Fruit fly (Drosophila melanogaster) whole organism, embryonic: ENCODE results near the gene CG13898.
A peak's percentile ranks its signal among the peaks of the same experiment; 100 is the strongest.

Experiments
- Adf1 ChIP-seq: fragments of 200-800 bp; sonication (Bioruptor generic); IDR thresholded peaks from 2 replicates; pipeline ENCODE4 v1.3.6; 2022; ENCODE audit warnings: missing biosample characterization, missing genetic modification characterization
- Atf-2 ChIP-seq: fragments of 200-800 bp; sonication (Bioruptor generic); optimal IDR thresholded peaks from 2 replicates; lab custom pipeline; 2016; ENCODE audit warnings: missing biosample characterization, missing genetic modification characterization
- BEAF-32 ChIP-seq: fragments of 200-800 bp; sonication (Bioruptor generic); optimal IDR thresholded peaks from 3 replicates; lab custom pipeline; 2017; ENCODE audit warnings: missing biosample characterization, missing genetic modification characterization, mild to moderate bottlenecking, moderate library complexity, missing genetic modification reagents
- CG11247 ChIP-seq: fragments of 200-800 bp; sonication (Bioruptor generic); IDR thresholded peaks from 2 replicates; pipeline ENCODE4 v1.3.6; 2022; ENCODE audit warnings: missing biosample characterization, missing genetic modification characterization
- CG12219 ChIP-seq: fragments of 200-800 bp; sonication (Bioruptor generic); optimal IDR thresholded peaks from 3 replicates; lab custom pipeline; 2018; ENCODE audit warnings: missing biosample characterization, mild to moderate bottlenecking, missing genetic modification characterization
- CG14014 ChIP-seq: fragments of 200-800 bp; sonication (Bioruptor generic); IDR thresholded peaks from 2 replicates; pipeline ENCODE4 v1.3.6; 2022; ENCODE audit warnings: missing biosample characterization, missing genetic modification characterization
- CG15073 ChIP-seq: fragments of 200-800 bp; sonication (Bioruptor generic); optimal IDR thresholded peaks from 2 replicates; lab custom pipeline; 2016; ENCODE audit warnings: missing biosample characterization, missing genetic modification characterization
- CG16815 ChIP-seq: fragments of 200-800 bp; sonication (Bioruptor generic); optimal IDR thresholded peaks from 3 replicates; lab custom pipeline; 2017; ENCODE audit warnings: missing biosample characterization, mild to moderate bottlenecking, missing genetic modification characterization
- CG2120 ChIP-seq: fragments of 200-800 bp; sonication (Bioruptor generic); optimal IDR thresholded peaks from 3 replicates; lab custom pipeline; 2016; ENCODE audit warnings: missing biosample characterization, missing genetic modification characterization
- CG31388 ChIP-seq: fragments of 200-800 bp; sonication (Bioruptor generic); optimal IDR thresholded peaks from 2 replicates; lab custom pipeline; 2016; ENCODE audit warnings: missing biosample characterization, missing genetic modification characterization
- CG3847 ChIP-seq: fragments of 200-800 bp; sonication (Bioruptor generic); IDR thresholded peaks from 2 replicates; pipeline ENCODE4 v1.3.6; 2022; ENCODE audit warnings: missing biosample characterization, missing genetic modification characterization
- CG6765 ChIP-seq: fragments of 200-800 bp; sonication (Bioruptor generic); optimal IDR thresholded peaks from 3 replicates; lab custom pipeline; 2017; ENCODE audit warnings: missing biosample characterization, mild to moderate bottlenecking, missing genetic modification characterization
- CG9817 ChIP-seq: fragments of 200-800 bp; sonication (Bioruptor generic); optimal IDR thresholded peaks from 2 replicates; lab custom pipeline; 2018; ENCODE audit warnings: missing biosample characterization, mild to moderate bottlenecking, missing genetic modification characterization, moderate library complexity
- CG9932 ChIP-seq: fragments of 200-800 bp; sonication (Bioruptor generic); IDR thresholded peaks from 2 replicates; pipeline ENCODE4 v1.3.6; 2022; ENCODE audit warnings: missing biosample characterization, missing genetic modification characterization
- Eip74EF ChIP-seq, 2 experiments: fragments of 200-800 bp in 1 of 2; fragments of >200 bp in 1 of 2; sonication (Bioruptor generic) in 1 of 2; optimal IDR thresholded peaks; 2 replicates each; lab custom pipeline; 2017 to 2019; ENCODE audit warnings: missing biosample characterization in 2 of 2, missing genetic modification characterization in 2 of 2, mild to moderate bottlenecking in 1 of 2, moderate library complexity in 1 of 2
- Lhr ChIP-seq: fragments of 200-800 bp; sonication (Bioruptor generic); optimal IDR thresholded peaks from 3 replicates; lab custom pipeline; 2017; ENCODE audit warnings: mild to moderate bottlenecking, missing biosample characterization, missing genetic modification reagents, missing genetic modification characterization
- Med ChIP-seq: fragments of 200-800 bp; sonication (Bioruptor generic); peaks from one replicate; lab custom pipeline; 2016; ENCODE audit warnings: missing biosample characterization, missing genetic modification characterization, mild to moderate bottlenecking, inconsistent platforms, moderate library complexity
- NC2α ChIP-seq: fragments of 200-800 bp; sonication (Bioruptor generic); optimal IDR thresholded peaks from 2 replicates; lab custom pipeline; 2016; ENCODE audit warnings: missing biosample characterization, missing genetic modification characterization
- Nf-YC ChIP-seq: fragments of 200-800 bp; optimal IDR thresholded peaks from 3 replicates; lab custom pipeline; 2019; ENCODE audit warnings: missing biosample characterization, mild to moderate bottlenecking, missing genetic modification characterization, moderate library complexity
- Optix ChIP-seq: fragments of 200-800 bp; sonication (Bioruptor generic); IDR thresholded peaks from 3 replicates; pipeline ENCODE4 v1.3.6; 2022; ENCODE audit warnings: missing biosample characterization, missing genetic modification characterization
- PHDP ChIP-seq: fragments of 200-800 bp; sonication (Bioruptor generic); optimal IDR thresholded peaks from 3 replicates; lab custom pipeline; 2018; ENCODE audit warnings: missing biosample characterization, mild to moderate bottlenecking, missing genetic modification characterization, moderate library complexity
- Rfx ChIP-seq: fragments of 200-800 bp; sonication (Bioruptor generic); IDR thresholded peaks from 2 replicates; pipeline ENCODE4 v1.3.6; 2022; ENCODE audit warnings: missing biosample characterization, missing genetic modification characterization
- Rx ChIP-seq: fragments of 200-800 bp; sonication (Bioruptor generic); IDR thresholded peaks from 2 replicates; pipeline ENCODE4 v1.3.6; 2022; ENCODE audit warnings: missing biosample characterization, missing genetic modification characterization
- Six4 ChIP-seq: fragments of 200-800 bp; sonication (Bioruptor generic); optimal IDR thresholded peaks from 2 replicates; lab custom pipeline; 2016; ENCODE audit warnings: missing biosample characterization, missing genetic modification characterization
- Vsx1 ChIP-seq: fragments of 200-800 bp; sonication (Bioruptor generic); optimal IDR thresholded peaks from 2 replicates; lab custom pipeline; 2017; ENCODE audit warnings: missing biosample characterization, mild to moderate bottlenecking, missing genetic modification characterization, missing genetic modification reagents
- dati ChIP-seq: fragments of 200-800 bp; sonication (Bioruptor generic); IDR thresholded peaks from 2 replicates; pipeline ENCODE4 v1.3.6; 2022; ENCODE audit warnings: missing biosample characterization, missing genetic modification characterization
- dimm ChIP-seq: fragments of 200-800 bp; sonication (Bioruptor generic); IDR thresholded peaks from 2 replicates; pipeline ENCODE4 v1.3.6; 2022; ENCODE audit warnings: missing biosample characterization, missing genetic modification characterization
- eve ChIP-seq, 2 experiments: fragments of >200 bp; optimal IDR thresholded peaks; 2 replicates each; lab custom pipeline; 2017; ENCODE audit warnings: missing biosample characterization in 2 of 2, missing genetic modification characterization in 2 of 2
- grau ChIP-seq: fragments of 200-800 bp; optimal IDR thresholded peaks from 3 replicates; lab custom pipeline; 2019; ENCODE audit warnings: missing biosample characterization, mild to moderate bottlenecking, missing genetic modification characterization, moderate library complexity
- grn ChIP-seq: fragments of 200-800 bp; sonication (Bioruptor generic); optimal IDR thresholded peaks from 3 replicates; lab custom pipeline; 2017; ENCODE audit warnings: missing biosample characterization, missing genetic modification characterization
- gro ChIP-seq: fragments of 200-800 bp; sonication (Bioruptor generic); optimal IDR thresholded peaks from 2 replicates; lab custom pipeline; 2016; ENCODE audit warnings: missing biosample characterization, missing genetic modification characterization
- her ChIP-seq: fragments of 200-800 bp; sonication (Bioruptor generic); optimal IDR thresholded peaks from 2 replicates; lab custom pipeline; 2016; ENCODE audit warnings: missing biosample characterization, missing genetic modification characterization
- klu ChIP-seq: fragments of 200-800 bp; sonication (Bioruptor generic); IDR thresholded peaks from 2 replicates; pipeline ENCODE4 v1.3.6; 2022; ENCODE audit warnings: missing biosample characterization, missing genetic modification characterization
- lmd ChIP-seq: fragments of 200-800 bp; sonication (Bioruptor generic); IDR thresholded peaks from 2 replicates; pipeline ENCODE4 v1.3.6; 2022; ENCODE audit warnings: missing biosample characterization, missing genetic modification characterization
- mam ChIP-seq: fragments of 200-800 bp; sonication (Bioruptor generic); optimal IDR thresholded peaks from 3 replicates; lab custom pipeline; 2016; ENCODE audit warnings: missing biosample characterization, missing genetic modification characterization
- mirr ChIP-seq: fragments of 200-800 bp; sonication (Bioruptor generic); optimal IDR thresholded peaks from 3 replicates; lab custom pipeline; 2018; ENCODE audit warnings: missing biosample characterization, mild to moderate bottlenecking, missing genetic modification characterization
- nau ChIP-seq: fragments of 200-800 bp; sonication (Bioruptor generic); optimal IDR thresholded peaks from 3 replicates; lab custom pipeline; 2017; ENCODE audit warnings: missing biosample characterization, mild to moderate bottlenecking, missing genetic modification characterization, missing genetic modification reagents
- nerfin-1 ChIP-seq: fragments of 200-800 bp; sonication (Bioruptor generic); optimal IDR thresholded peaks from 3 replicates; lab custom pipeline; 2019; ENCODE audit warnings: missing biosample characterization, mild to moderate bottlenecking, missing genetic modification characterization, moderate library complexity
- ranshi ChIP-seq: fragments of 200-800 bp; sonication (Bioruptor generic); IDR thresholded peaks from 2 replicates; pipeline ENCODE4 v1.3.6; 2022; ENCODE audit warnings: missing biosample characterization, missing genetic modification characterization
- row ChIP-seq: fragments of 200-800 bp; sonication (Bioruptor generic); IDR thresholded peaks from 3 replicates; pipeline ENCODE4 v1.3.6; 2022; ENCODE audit warnings: missing biosample characterization, missing genetic modification characterization
- run ChIP-seq: fragments of 200-800 bp; sonication (Bioruptor generic); optimal IDR thresholded peaks from 3 replicates; lab custom pipeline; 2018; ENCODE audit warnings: missing biosample characterization, mild to moderate bottlenecking, missing genetic modification characterization
- sens ChIP-seq: fragments of 200-800 bp; sonication (Bioruptor generic); peaks from one replicate; lab custom pipeline; 2016; ENCODE audit warnings: missing biosample characterization, missing genetic modification characterization
- slbo ChIP-seq: fragments of 200-800 bp; sonication (Bioruptor generic); IDR thresholded peaks from 2 replicates; pipeline ENCODE4 v1.3.6; 2022; ENCODE audit warnings: missing biosample characterization, missing genetic modification characterization
- sqz ChIP-seq: fragments of 200-800 bp; sonication (Bioruptor generic); optimal IDR thresholded peaks from 3 replicates; lab custom pipeline; 2018; ENCODE audit warnings: missing biosample characterization, mild to moderate bottlenecking, missing genetic modification characterization
- sug ChIP-seq: fragments of 200-800 bp; optimal IDR thresholded peaks from 2 replicates; lab custom pipeline; 2019; ENCODE audit warnings: missing biosample characterization, mild to moderate bottlenecking, missing genetic modification characterization, moderate library complexity
- tll ChIP-seq, 2 experiments: fragments of 200-800 bp in 1 of 2; fragments of >200 bp in 1 of 2; sonication (Bioruptor generic) in 1 of 2; optimal IDR thresholded peaks; 2 replicates each; lab custom pipeline; 2017 to 2019; ENCODE audit warnings: missing biosample characterization in 2 of 2, missing genetic modification characterization in 2 of 2, mild to moderate bottlenecking in 1 of 2, moderate library complexity in 1 of 2
- ttk ChIP-seq: fragments of 200-800 bp; sonication (Bioruptor generic); IDR thresholded peaks from 2 replicates; pipeline ENCODE4 v2.1.2; 2022; ENCODE audit warnings: missing biosample characterization, missing genetic modification characterization
- unpg ChIP-seq: fragments of 200-800 bp; sonication (Bioruptor generic); optimal IDR thresholded peaks from 3 replicates; lab custom pipeline; 2018; ENCODE audit warnings: missing biosample characterization, mild to moderate bottlenecking, missing genetic modification characterization, moderate library complexity
- vnd ChIP-seq: fragments of 200-800 bp; sonication (Bioruptor generic); IDR thresholded peaks from 3 replicates; pipeline ENCODE4 v1.3.6; 2022; ENCODE audit warnings: missing biosample characterization, missing genetic modification characterization; ENCODE audit not compliant: partially characterized antibody
- z ChIP-seq: fragments of 200-800 bp; sonication (Bioruptor generic); IDR thresholded peaks from 3 replicates; pipeline ENCODE4 v1.3.6; 2022; ENCODE audit warnings: missing biosample characterization, missing genetic modification characterization

CG13898 gene

dm6 chr3L:781702-782314 is 22.0 kb downstream of the CG13898 start:
- no peak for TF ChIP-seq BEAF-32
- 0 out of 2 replicates have a peak, but pooled peaks have one; percentile 23 for TF ChIP-seq Rx (GFP tag; lab: Robert Waterston, UW)
- peak; percentile 44 for TF ChIP-seq slbo
- no peak for TF ChIP-seq NC2α (GFP tag; lab: Kevin White, UChicago)
- peak in 1 of 2 experiments; percentile 3 for TF ChIP-seq Eip74EF (GFP tag; optimal IDR thresholded peaks at IDR 0.05; lab: Kevin White, UChicago)
- TF ChIP-seq unpg, result peak; percentile 20
- peak; percentile 25 for TF ChIP-seq sqz (GFP tag; lab: Kevin White, UChicago)
- TF ChIP-seq nerfin-1 (tag; lab: Kevin White, UChicago), result no peak
- TF ChIP-seq z (GFP tag; lab: Robert Waterston, UW), result no peak
- no peak for TF ChIP-seq Lhr (GFP tag; lab: Kevin White, UChicago)
- peak; percentile 76 for TF ChIP-seq sug (tag; lab: Kevin White, UChicago)
- no peak for TF ChIP-seq Optix
- peak; percentile 4 for TF ChIP-seq CG2120 (GFP tag; lab: Kevin White, UChicago)
- no peak for TF ChIP-seq tll (GFP tag; optimal IDR thresholded peaks at IDR 0.05; lab: Kevin White, UChicago)
- TF ChIP-seq run, result no peak
- TF ChIP-seq CG16815, result no peak
- no peak for TF ChIP-seq CG31388 (GFP tag; lab: Kevin White, UChicago)
- no peak for TF ChIP-seq sens (GFP tag; lab: Kevin White, UChicago)
- no peak for TF ChIP-seq Atf-2 (GFP tag; lab: Kevin White, UChicago)
- peak; percentile 50 for TF ChIP-seq row (GFP tag; lab: Robert Waterston, UW)
- TF ChIP-seq Nf-YC (tag; lab: Kevin White, UChicago), result no peak
- TF ChIP-seq PHDP (tag; lab: Kevin White, UChicago), result peak; percentile 11
- peak; percentile 16 for TF ChIP-seq CG9817 (tag; lab: Kevin White, UChicago)
- TF ChIP-seq dimm (GFP tag; lab: Robert Waterston, UW), result no peak
- TF ChIP-seq mirr (GFP tag; lab: Kevin White, UChicago), result peak; percentile 92
- peak; percentile 42; the same call in 1 of the 2 replicates for TF ChIP-seq Rfx (GFP tag; lab: Robert Waterston, UW)
- TF ChIP-seq eve (GFP tag; optimal IDR thresholded peaks at IDR 0.05; lab: Kevin White, UChicago), result peak in 1 of 2 experiments; percentile 77
- TF ChIP-seq CG9932 (GFP tag; lab: Robert Waterston, UW), result peak; percentile 42
- no peak for TF ChIP-seq klu (GFP tag; lab: Robert Waterston, UW)
- peak; percentile 27; the same call in 1 of the 2 replicates for TF ChIP-seq ranshi
- 0 out of 2 replicates have a peak, but pooled peaks have one; percentile 37 for TF ChIP-seq CG14014 (GFP tag; lab: Robert Waterston, UW)
- TF ChIP-seq CG15073 (GFP tag; lab: Kevin White, UChicago), result no peak
- TF ChIP-seq mam (GFP tag; lab: Kevin White, UChicago), result peak; percentile 12
- TF ChIP-seq grau (tag; lab: Kevin White, UChicago), result peak; percentile 12
- TF ChIP-seq lmd, result no peak
- peak; percentile 63 for TF ChIP-seq gro
- TF ChIP-seq Six4 (GFP tag; lab: Kevin White, UChicago), result no peak
- peak; percentile 64 for TF ChIP-seq Med (GFP tag; lab: Kevin White, UChicago)
- 0 out of 2 replicates have a peak, but pooled peaks have one; percentile 21 for TF ChIP-seq dati (GFP tag; lab: Robert Waterston, UW)
- no peak for TF ChIP-seq ttk (GFP tag; lab: Robert Waterston, UW)
- peak; percentile 16 for TF ChIP-seq CG6765
- no peak for TF ChIP-seq her (GFP tag; lab: Kevin White, UChicago)
- peak; percentile 21; the same call in 1 of the 2 replicates for TF ChIP-seq CG3847 (GFP tag; lab: Robert Waterston, UW)
- no peak for TF ChIP-seq Adf1 (GFP tag; lab: Robert Waterston, UW)
- TF ChIP-seq Vsx1 (GFP tag; lab: Kevin White, UChicago), result peak; percentile 21
- TF ChIP-seq nau (GFP tag; lab: Kevin White, UChicago), result no peak
- TF ChIP-seq CG12219 (GFP tag; lab: Kevin White, UChicago), result no peak
- peak; percentile 23 for TF ChIP-seq grn (GFP tag; lab: Kevin White, UChicago)
- 0 out of 2 replicates have a peak, but pooled peaks have one; percentile 5 for TF ChIP-seq CG11247 (GFP tag; lab: Robert Waterston, UW)
- peak; percentile 74 for TF ChIP-seq vnd
